Fruit fly (Drosophila melanogaster) S2 (cell line): ENCODE measurements around the gene TBC1D5.

Experiments used
- CG8478 ChIP-seq: fragments of >200 bp; optimal IDR thresholded peaks from 2 replicates; lab custom pipeline; 2018
- CTCF ChIP-seq, 2 experiments: fragments of >200 bp; optimal IDR thresholded peaks; 2 replicates each; lab custom pipeline; 2018

- TF ChIP-seq CG8478, result no peak
- TF ChIP-seq CTCF (optimal IDR thresholded peaks at IDR 0.05; lab: Kevin White, UChicago), result no peak
These were observed 7.6 kb upstream of the TBC1D5 start, which contains the start of gene CG8630 for dm6 chr3R:13279419-13279818.
